Worm (Caenorhabditis elegans) whole organism, L4/young adult: Measurements from ENCODE around the gene trpp-11.

Experiments
- W03F9.2 ChIP-seq: fragments of 150-350 bp; optimal IDR thresholded peaks from 2 replicates; lab custom pipeline; 2014; ENCODE audit warnings: missing biosample characterization, missing genetic modification characterization
- dao-5 ChIP-seq: sonication (generic microtip); optimal IDR thresholded peaks from 2 replicates; lab custom pipeline; 2016; ENCODE audit warnings: missing genotype, missing genetic modification characterization, moderate library complexity, missing compliant biosample characterization
- him-1 ChIP-seq: sonication (generic microtip); optimal IDR thresholded peaks from 2 replicates; lab custom pipeline; 2016; ENCODE audit warnings: missing genotype, missing genetic modification reagents, missing genetic modification characterization, missing compliant biosample characterization

- TF ChIP-seq dao-5 (tag; lab: Kevin White, UChicago), result no peak
- TF ChIP-seq him-1 (tag; lab: Kevin White, UChicago), result no peak
- TF ChIP-seq W03F9.2 (tag; lab: Kevin White, UChicago), result no peak
Observed at ce11 chrIII:832855-833504, 38.0 kb downstream of the trpp-11 start, which contains the start of gene zip-2.
